Worm (Caenorhabditis elegans) whole organism, young adult: ENCODE data around the gene abt-1.

Source experiments
- F23B12.7 ChIP-seq: sonication (generic microtip); optimal IDR thresholded peaks from 2 replicates; lab custom pipeline; 2017; ENCODE audit warnings: missing genetic modification characterization, mild to moderate bottlenecking, missing compliant biosample characterization, antibody characterized with exemption, moderate library complexity; ENCODE audit not compliant: insufficient read depth
- dpl-1 ChIP-seq: fragments of 150-350 bp; optimal IDR thresholded peaks from 2 replicates; lab custom pipeline; 2014; ENCODE audit warnings: missing biosample characterization, missing genetic modification reagents, missing genetic modification characterization
- fkh-3 ChIP-seq: sonication (generic microtip); optimal IDR thresholded peaks from 2 replicates; lab custom pipeline; 2016; ENCODE audit warnings: mild to moderate bottlenecking, missing genetic modification characterization, missing compliant biosample characterization
- repo-1 ChIP-seq: sonication (generic microtip); optimal IDR thresholded peaks from 2 replicates; lab custom pipeline; 2017; ENCODE audit warnings: mild to moderate bottlenecking, missing genetic modification characterization, missing compliant biosample characterization
- tbx-9 ChIP-seq: sonication (generic microtip); optimal IDR thresholded peaks from 2 replicates; lab custom pipeline; 2016; ENCODE audit warnings: borderline replicate concordance, missing genetic modification characterization, inconsistent platforms, missing compliant biosample characterization
- ztf-3 ChIP-seq: fragments of 200-800 bp; sonication (Bioruptor generic); optimal IDR thresholded peaks from 2 replicates; lab custom pipeline; 2018; ENCODE audit warnings: mild to moderate bottlenecking, missing genetic modification characterization, missing compliant biosample characterization

DNA sequence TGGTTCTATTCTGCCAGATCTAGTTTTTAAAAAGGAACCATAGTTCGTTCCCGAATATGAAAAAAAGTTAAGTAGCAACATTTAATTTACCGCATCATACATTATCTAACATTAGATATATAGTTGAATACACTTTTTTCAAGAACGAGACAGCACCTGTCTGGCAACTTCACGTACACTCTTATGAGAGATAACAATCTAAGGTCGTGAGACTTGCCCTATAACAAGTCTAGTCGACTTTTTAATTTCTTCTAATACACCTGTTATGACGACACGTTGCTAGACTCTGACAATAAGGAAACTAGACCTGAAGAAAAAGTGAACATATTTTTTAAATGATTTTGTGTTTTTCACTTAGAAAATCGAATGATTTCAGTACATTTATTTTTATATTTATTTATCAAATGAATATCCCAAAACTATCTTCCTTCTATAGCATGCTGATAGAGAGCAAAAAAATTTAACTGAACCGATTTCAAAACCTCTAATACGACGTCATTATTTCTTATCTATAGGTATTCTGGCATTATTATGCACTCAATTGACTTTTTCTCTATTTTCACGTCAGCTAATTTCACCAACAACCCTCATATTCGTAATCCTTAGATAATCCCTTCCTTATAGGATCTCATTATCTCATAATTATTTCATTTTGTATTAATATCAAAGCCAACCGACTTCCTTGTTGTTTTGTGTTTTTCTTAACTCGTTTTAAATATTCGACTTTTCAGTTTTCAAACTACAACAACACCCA is 38.4 kb upstream of the abt-1 start:
- TF ChIP-seq dpl-1 (GFP tag; lab: Kevin White, UChicago), result no peak
- TF ChIP-seq repo-1, result no peak
- no peak for TF ChIP-seq fkh-3 (tag; lab: Kevin White, UChicago)
- TF ChIP-seq tbx-9 (tag; lab: Kevin White, UChicago), result no peak
- no peak for TF ChIP-seq ztf-3 (GFP tag; lab: Kevin White, UChicago)
- TF ChIP-seq F23B12.7 (tag; lab: Kevin White, UChicago), result no peak
